Worm (Caenorhabditis elegans): ENCODE measurements around the gene mbl-1.
A peak's percentile ranks its signal among the peaks of the same experiment; 100 is the strongest.

The mbl-1 gene

DNA sequence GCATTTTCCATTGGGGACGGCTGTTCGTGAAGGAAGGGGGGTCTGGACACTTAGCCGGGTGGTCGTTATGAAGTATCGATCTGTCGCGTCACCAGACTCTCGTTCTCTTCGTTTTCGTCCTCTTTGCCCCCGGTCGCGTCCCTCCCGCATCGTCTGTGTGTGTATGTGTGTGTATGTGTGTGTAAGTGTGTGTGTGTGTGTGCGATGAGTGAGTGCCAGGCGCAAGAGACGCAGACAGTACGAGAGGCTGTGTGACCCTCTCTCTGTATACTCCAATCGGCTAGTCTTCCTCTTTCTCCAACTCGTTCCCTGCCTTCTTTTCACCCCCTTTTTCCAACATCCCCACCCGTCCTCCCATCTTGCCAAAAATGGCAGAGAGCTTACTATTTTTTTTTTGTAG, 17.0 kb upstream of the mbl-1 start (continued):
- no peak for TF ChIP-seq lag-1 (GFP tag; IDR thresholded peaks at IDR 0.05)
- no peak for TF ChIP-seq mel-28 (tag; optimal IDR thresholded peaks at IDR 0.05; ENCODE audit: borderline replicate concordance)
- TF ChIP-seq madf-10 (tag; optimal IDR thresholded peaks at IDR 0.05), result peak; percentile 47
- peak; percentile 44 for TF ChIP-seq ztf-26 (tag; optimal IDR thresholded peaks at IDR 0.05)
- 0 out of 2 replicates have a peak, but pooled peaks have one; percentile 21 for TF ChIP-seq madf-6 (GFP tag; IDR thresholded peaks at IDR 0.05)
- TF ChIP-seq ceh-91 (GFP tag; IDR thresholded peaks at IDR 0.05), result no peak
- TF ChIP-seq snpc-3.4 (tag; optimal IDR thresholded peaks at IDR 0.05), result no peak
- peak; percentile 88 for TF ChIP-seq K12H6.12 (tag; optimal IDR thresholded peaks at IDR 0.05)
- TF ChIP-seq ceh-27 (GFP tag; optimal IDR thresholded peaks at IDR 0.05), result peak; percentile 92
- TF ChIP-seq cebp-2 (GFP tag; IDR thresholded peaks at IDR 0.05), result no peak
- TF ChIP-seq Y56A3A.18 (GFP tag; IDR thresholded peaks at IDR 0.05), result no peak
- no peak for TF ChIP-seq zim-3 (tag; optimal IDR thresholded peaks at IDR 0.05)
- TF ChIP-seq snpc-1.1 (tag; optimal IDR thresholded peaks at IDR 0.05; ENCODE audit: insufficient read depth), result no peak
- 0 out of 2 replicates have a peak, but pooled peaks have one; percentile 61 for TF ChIP-seq Y67H2A.10 (GFP tag; conservative IDR thresholded peaks at IDR 0.05)
- 0 out of 2 replicates have a peak, but pooled peaks have one; percentile 39 for TF ChIP-seq cebp-1 (GFP tag; IDR thresholded peaks at IDR 0.05)
- TF ChIP-seq cebp-1 (tag; optimal IDR thresholded peaks at IDR 0.05), result peak; percentile 82
- TF ChIP-seq snpc-4 (GFP tag; optimal IDR thresholded peaks at IDR 0.05), result no peak
- peak in 3 of 4 experiments; percentile 29 to 70 (median 51) for TF ChIP-seq snpc-4 (tag; optimal IDR thresholded peaks at IDR 0.05)
- no peak for TF ChIP-seq T26A5.8 (tag; optimal IDR thresholded peaks at IDR 0.05)
- no peak for TF ChIP-seq xnd-1 (tag; optimal IDR thresholded peaks at IDR 0.05)
- no peak for TF ChIP-seq ama-1 (optimal IDR thresholded peaks at IDR 0.05)
- TF ChIP-seq ama-1 (GFP tag; optimal IDR thresholded peaks at IDR 0.05), result no peak
- TF ChIP-seq egrh-3 (GFP tag; IDR thresholded peaks at IDR 0.05), result peak; percentile 64
- peak; percentile 18 for TF ChIP-seq tlf-1 (GFP tag; optimal IDR thresholded peaks at IDR 0.05)
- no peak for TF ChIP-seq F33H1.4 (GFP tag; IDR thresholded peaks at IDR 0.05)
- TF ChIP-seq C06A6.2 (GFP tag; conservative IDR thresholded peaks at IDR 0.05), result peak; percentile 66; the same call in 1 of the 2 replicates
- TF ChIP-seq nhr-90 (tag; optimal IDR thresholded peaks at IDR 0.05), result no peak
- no peak for TF ChIP-seq mxl-1 (tag; optimal IDR thresholded peaks at IDR 0.05)
- TF ChIP-seq F37B4.10 (GFP tag; IDR thresholded peaks at IDR 0.05), result no peak
- 0 out of 2 replicates have a peak, but pooled peaks have one; percentile 63 for TF ChIP-seq ztf-6 (GFP tag; IDR thresholded peaks at IDR 0.05)
- TF ChIP-seq nhr-80 (tag; optimal IDR thresholded peaks at IDR 0.05), result peak; percentile 66

DNA sequence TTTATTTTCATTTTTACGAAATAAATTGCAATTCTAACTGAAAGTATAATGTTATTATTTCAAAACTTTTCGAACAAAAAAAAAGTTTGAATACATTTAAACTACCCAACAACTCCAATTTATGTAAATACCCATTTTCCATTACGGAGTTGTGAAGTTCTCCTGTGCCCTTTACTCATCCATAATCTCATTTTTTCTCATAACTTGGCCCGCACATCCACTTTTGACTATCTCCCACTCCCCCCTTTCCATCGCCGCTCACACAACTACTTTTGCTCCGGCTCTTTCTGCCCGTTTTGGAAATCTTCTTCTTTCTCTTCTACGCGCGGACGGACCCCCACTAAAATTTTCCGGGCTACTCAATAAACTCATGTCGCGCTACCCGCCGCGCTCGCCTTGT, 15.8 kb upstream of the mbl-1 start:
- TF ChIP-seq K11D2.4 (GFP tag; IDR thresholded peaks at IDR 0.05) (no peak), zfh-2 (GFP tag; conservative IDR thresholded peaks at IDR 0.05) (0 out of 2 replicates have a peak, but pooled peaks have one; percentile 7)

DNA sequence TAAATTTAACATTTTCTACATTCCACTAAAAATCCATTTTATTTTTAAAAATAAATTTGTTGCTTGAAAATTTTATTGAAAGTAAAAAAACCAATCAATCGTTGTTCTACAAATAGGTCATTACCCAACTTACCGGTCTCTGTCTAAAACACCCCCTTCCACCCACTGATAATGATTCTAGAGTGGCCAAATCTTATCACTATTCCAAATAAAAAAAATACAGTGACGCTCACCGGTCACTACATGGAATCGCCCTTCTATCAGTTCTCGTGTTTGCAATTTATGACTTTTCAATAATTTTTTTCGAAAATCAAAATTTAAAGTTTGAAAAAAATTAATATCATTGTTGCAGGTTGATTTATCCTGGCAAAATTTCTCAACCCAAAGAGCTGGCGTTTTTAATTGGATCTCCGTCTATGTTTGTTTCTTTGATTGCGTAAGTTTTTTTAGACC, 14.9 kb upstream of the mbl-1 start, which contains the start of the genes F52G3.1 and F52G3.7:
Gene F52G3.1, plus strand, starts transcription at position 353 of the 453 bp plus-strand sequence.
Gene F52G3.7, plus strand, starts transcription at position 403 of the 453 bp plus-strand sequence.
- TF ChIP-seq ztf-18 (tag; optimal IDR thresholded peaks at IDR 0.05) (no peak), zim-3 (tag; optimal IDR thresholded peaks at IDR 0.05) (no peak), egl-18 (GFP tag; IDR thresholded peaks at IDR 0.05) (no peak), nhr-80 (tag; optimal IDR thresholded peaks at IDR 0.05) (peak; percentile 41), F39B2.1 (GFP tag; IDR thresholded peaks at IDR 0.05) (no peak)

DNA sequence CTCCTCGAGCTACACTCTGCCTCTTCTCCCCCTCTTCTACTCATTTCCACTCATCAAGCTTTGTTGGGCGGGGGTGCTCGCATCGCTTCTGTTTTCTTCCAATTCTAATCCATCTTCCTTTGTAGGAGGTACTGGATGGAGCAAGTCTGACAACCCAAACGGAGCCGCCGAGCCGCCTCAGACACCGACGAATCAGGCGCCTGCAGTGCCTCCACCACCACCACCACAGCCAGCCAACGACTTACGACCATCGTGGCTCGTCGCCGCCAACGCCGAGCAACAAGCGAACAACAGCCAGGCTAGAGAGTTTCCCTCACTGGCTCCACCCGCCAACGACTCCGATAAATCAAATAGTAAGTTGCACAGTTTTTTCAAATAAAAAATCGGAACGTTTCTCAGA, 12.5 kb upstream of the mbl-1 start:
- peak; percentile 56; the same call in 1 of the 2 replicates for TF ChIP-seq egrh-3 (GFP tag; IDR thresholded peaks at IDR 0.05)
- TF ChIP-seq zfh-2 (GFP tag; conservative IDR thresholded peaks at IDR 0.05), result peak; percentile 78; the same call in 1 of the 2 replicates
- TF ChIP-seq snpc-3.4 (tag; optimal IDR thresholded peaks at IDR 0.05), result no peak
- no peak for TF ChIP-seq sptf-2 (GFP tag; optimal IDR thresholded peaks at IDR 0.05)
- TF ChIP-seq hlh-26 (GFP tag; conservative IDR thresholded peaks at IDR 0.05), result no peak

Measured in whole organism, young adult.